Worm (Caenorhabditis elegans) whole organism, young adult: ENCODE data around the gene hpo-8.

Experiments used
- B0261.1 ChIP-seq: sonication (generic microtip); optimal IDR thresholded peaks from 2 replicates; lab custom pipeline; 2016; ENCODE audit warnings: mild to moderate bottlenecking, missing genetic modification characterization, moderate library complexity, missing compliant biosample characterization
- C17E4.6 ChIP-seq: fragments of 200-800 bp; sonication (Bioruptor generic); IDR thresholded peaks from 2 replicates; pipeline ENCODE4 v1.3.6; 2022; ENCODE audit warnings: missing genetic modification reagents, missing genetic modification characterization, missing compliant biosample characterization
- F49E8.2 ChIP-seq: sonication (generic microtip); optimal IDR thresholded peaks from 3 replicates; lab custom pipeline; 2017; ENCODE audit warnings: missing genetic modification characterization, mild to moderate bottlenecking, missing compliant biosample characterization, antibody characterized with exemption, moderate library complexity; ENCODE audit not compliant: insufficient read depth
- F55B11.4 ChIP-seq: sonication (generic microtip); optimal IDR thresholded peaks from 2 replicates; lab custom pipeline; 2016; ENCODE audit warnings: missing compliant biosample characterization, missing genetic modification characterization, borderline replicate concordance; ENCODE audit not compliant: insufficient read depth
- ZK185.1 ChIP-seq: sonication (generic microtip); optimal IDR thresholded peaks from 2 replicates; lab custom pipeline; 2016; ENCODE audit warnings: mild to moderate bottlenecking, missing genetic modification characterization, missing compliant biosample characterization; ENCODE audit not compliant: poor library complexity, severe bottlenecking
- aptf-3 ChIP-seq: fragments of 200-800 bp; sonication (Bioruptor generic); IDR thresholded peaks from 2 replicates; pipeline ENCODE4 v1.3.6; 2022; ENCODE audit warnings: missing genetic modification characterization, missing compliant biosample characterization
- atf-7 ChIP-seq: sonication (generic microtip); optimal IDR thresholded peaks from 2 replicates; lab custom pipeline; 2017; ENCODE audit warnings: mild to moderate bottlenecking, missing genetic modification characterization, missing compliant biosample characterization
- attf-6 ChIP-seq: fragments of 200-800 bp; sonication (Bioruptor generic); IDR thresholded peaks from 2 replicates; pipeline ENCODE4 v1.3.6; 2022; ENCODE audit warnings: missing genetic modification reagents, missing genetic modification characterization, missing compliant biosample characterization
- ccch-3 ChIP-seq: fragments of 200-800 bp; sonication (Bioruptor generic); optimal IDR thresholded peaks from 2 replicates; lab custom pipeline; 2018; ENCODE audit warnings: mild to moderate bottlenecking, missing genetic modification characterization, missing compliant biosample characterization
- cebp-1 ChIP-seq, 2 experiments: fragments of 200-800 bp in 1 of 2; sonication (Bioruptor generic) in 1 of 2; sonication (generic microtip) in 1 of 2; IDR thresholded peaks in 1 of 2; optimal IDR thresholded peaks in 1 of 2; 2 replicates each; pipeline versions ENCODE4 v1.3.6 to Lab custom; 2017 to 2022; ENCODE audit warnings: missing compliant biosample characterization in 2 of 2, missing genetic modification characterization in 2 of 2, mild to moderate bottlenecking in 1 of 2, missing genetic modification reagents in 1 of 2, moderate library complexity in 1 of 2
- ceh-40 ChIP-seq: fragments of 200-800 bp; sonication (Bioruptor generic); IDR thresholded peaks from 2 replicates; pipeline ENCODE4 v1.3.6; 2022; ENCODE audit warnings: missing genetic modification characterization, missing compliant biosample characterization
- chd-7 ChIP-seq: sonication (generic microtip); optimal IDR thresholded peaks from 2 replicates; lab custom pipeline; 2016; ENCODE audit warnings: mild to moderate bottlenecking, missing genetic modification characterization, moderate library complexity, missing compliant biosample characterization
- dox-1 ChIP-seq: fragments of 200-800 bp; sonication (Bioruptor generic); IDR thresholded peaks from 2 replicates; pipeline ENCODE4 v1.3.6; 2022; ENCODE audit warnings: missing genetic modification reagents, missing genetic modification characterization, missing compliant biosample characterization
- dpl-1 ChIP-seq: fragments of 150-350 bp; optimal IDR thresholded peaks from 2 replicates; lab custom pipeline; 2014; ENCODE audit warnings: missing biosample characterization, missing genetic modification reagents, missing genetic modification characterization
- efl-1 ChIP-seq: fragments of 150-350 bp; optimal IDR thresholded peaks from 2 replicates; lab custom pipeline; 2014; ENCODE audit warnings: missing biosample characterization, missing genetic modification reagents, missing genetic modification characterization
- egl-18 ChIP-seq: fragments of 200-800 bp; sonication (Bioruptor generic); IDR thresholded peaks from 2 replicates; pipeline ENCODE4 v1.3.6; 2022; ENCODE audit warnings: missing genetic modification reagents, missing genetic modification characterization, missing compliant biosample characterization
- egl-44 ChIP-seq: fragments of 200-800 bp; sonication (Bioruptor generic); IDR thresholded peaks from 2 replicates; pipeline ENCODE4 v1.3.6; 2022; ENCODE audit warnings: missing genetic modification reagents, missing genetic modification characterization, missing compliant biosample characterization
- him-1 ChIP-seq: sonication (generic microtip); optimal IDR thresholded peaks from 2 replicates; lab custom pipeline; 2016; ENCODE audit warnings: missing genotype, missing genetic modification reagents, missing genetic modification characterization, missing compliant biosample characterization
- hrde-1 ChIP-seq: sonication (generic microtip); optimal IDR thresholded peaks from 2 replicates; lab custom pipeline; 2016; ENCODE audit warnings: missing genetic modification characterization, mild to moderate bottlenecking, missing compliant biosample characterization, moderate library complexity, missing genotype, missing genetic modification reagents, borderline replicate concordance
- hsf-1 ChIP-seq: fragments of 200-800 bp; sonication (Bioruptor generic); IDR thresholded peaks from 2 replicates; pipeline ENCODE4 v1.3.6; 2022; ENCODE audit warnings: missing genetic modification reagents, missing genetic modification characterization, missing compliant biosample characterization
- lin-54 ChIP-seq: fragments of 200-800 bp; sonication (Bioruptor generic); optimal IDR thresholded peaks from 2 replicates; lab custom pipeline; 2018; ENCODE audit warnings: mild to moderate bottlenecking, missing genetic modification characterization, missing compliant biosample characterization
- lsl-1 ChIP-seq: fragments of 200-800 bp; sonication (Bioruptor generic); optimal IDR thresholded peaks from 2 replicates; lab custom pipeline; 2018; ENCODE audit warnings: mild to moderate bottlenecking, missing genetic modification characterization, moderate library complexity, missing compliant biosample characterization
- madf-3 ChIP-seq: fragments of 200-800 bp; sonication (Bioruptor generic); IDR thresholded peaks from 2 replicates; pipeline ENCODE4 v1.3.6; 2022; ENCODE audit warnings: missing genetic modification reagents, missing genetic modification characterization, missing compliant biosample characterization
- madf-6 ChIP-seq: fragments of 200-800 bp; sonication (Bioruptor generic); IDR thresholded peaks from 2 replicates; pipeline ENCODE4 v1.3.6; 2022; ENCODE audit warnings: missing genetic modification reagents, missing genetic modification characterization, missing compliant biosample characterization
- mes-4 ChIP-seq: sonication (generic microtip); optimal IDR thresholded peaks from 2 replicates; lab custom pipeline; 2016; ENCODE audit warnings: missing genotype, missing genetic modification characterization, missing compliant biosample characterization
- nfya-1 ChIP-seq: sonication (generic microtip); optimal IDR thresholded peaks from 2 replicates; lab custom pipeline; 2017; ENCODE audit warnings: antibody characterized with exemption, missing compliant biosample characterization, missing genetic modification characterization, borderline replicate concordance; ENCODE audit not compliant: insufficient read depth
- nhr-80 ChIP-seq: sonication (generic microtip); optimal IDR thresholded peaks from 2 replicates; lab custom pipeline; 2016; ENCODE audit warnings: missing genetic modification characterization, missing compliant biosample characterization
- nhr-90 ChIP-seq: sonication (generic microtip); optimal IDR thresholded peaks from 2 replicates; lab custom pipeline; 2016; ENCODE audit warnings: missing genotype, mild to moderate bottlenecking, missing genetic modification characterization, missing compliant biosample characterization
- rcor-1 ChIP-seq: fragments of 200-800 bp; sonication (Bioruptor generic); IDR thresholded peaks from 2 replicates; pipeline ENCODE4 v1.3.6; 2022; ENCODE audit warnings: missing genetic modification reagents, missing genetic modification characterization, missing compliant biosample characterization
- rec-8 ChIP-seq, 2 experiments: sonication (generic microtip); optimal IDR thresholded peaks; 2 replicates each; lab custom pipeline; 2016; ENCODE audit warnings: mild to moderate bottlenecking in 2 of 2, missing genetic modification characterization in 2 of 2, missing genetic modification reagents in 2 of 2, missing genotype in 2 of 2, missing biosample characterization in 1 of 2, missing compliant biosample characterization in 1 of 2, moderate library complexity in 1 of 2
- snpc-3.4 ChIP-seq: sonication (generic microtip); optimal IDR thresholded peaks from 2 replicates; lab custom pipeline; 2017; ENCODE audit warnings: missing genetic modification characterization, mild to moderate bottlenecking, missing compliant biosample characterization, antibody characterized with exemption, moderate library complexity, missing genotype, missing genetic modification reagents
- tbx-9 ChIP-seq: sonication (generic microtip); optimal IDR thresholded peaks from 2 replicates; lab custom pipeline; 2016; ENCODE audit warnings: borderline replicate concordance, missing genetic modification characterization, inconsistent platforms, missing compliant biosample characterization
- unc-130 ChIP-seq: sonication (generic microtip); optimal IDR thresholded peaks from 2 replicates; lab custom pipeline; 2016; ENCODE audit warnings: missing genetic modification reagents, missing genetic modification characterization, missing compliant biosample characterization
- zfh-2 ChIP-seq: fragments of 200-800 bp; sonication (Bioruptor generic); conservative IDR thresholded peaks from 2 replicates; pipeline ENCODE4 v1.3.6; 2022; ENCODE audit warnings: missing genetic modification reagents, missing genetic modification characterization, missing compliant biosample characterization
- ztf-25 ChIP-seq: fragments of 200-800 bp; sonication (Bioruptor generic); IDR thresholded peaks from 2 replicates; pipeline ENCODE4 v1.3.6; 2022; ENCODE audit warnings: missing genetic modification reagents, missing genetic modification characterization, missing compliant biosample characterization
- ztf-28 ChIP-seq: fragments of 200-800 bp; sonication (Bioruptor generic); IDR thresholded peaks from 2 replicates; pipeline ENCODE4 v1.3.6; 2022; ENCODE audit warnings: missing genetic modification reagents, missing genetic modification characterization, missing compliant biosample characterization

Gene hpo-8

DNA sequence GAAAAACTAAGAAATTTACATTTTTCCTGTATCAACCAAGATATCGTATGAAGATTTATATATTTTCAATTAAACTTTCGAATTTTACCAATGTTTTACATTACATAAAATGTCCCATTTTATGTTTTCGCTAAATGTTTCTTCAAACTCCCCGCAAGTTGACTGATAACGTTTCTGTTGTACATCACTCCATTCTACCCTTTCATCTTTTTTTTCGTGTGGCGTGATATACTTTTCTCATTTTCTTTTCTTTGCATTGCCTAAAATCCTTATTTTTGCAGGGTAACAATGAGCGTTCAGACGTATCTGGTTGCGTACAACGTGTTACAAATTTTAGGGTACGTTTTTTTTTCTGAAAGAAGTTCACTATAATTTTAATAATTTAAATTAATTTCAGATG is at the start of gene hpo-8:
Gene hpo-8, plus strand, starts transcription at position 282 of the 400 bp plus-strand sequence.
- no peak for TF ChIP-seq ztf-28 (GFP tag; lab: Robert Waterston, UW)
- no peak for TF ChIP-seq tbx-9 (tag; lab: Kevin White, UChicago)

ce11 chrV:6792565-6792964 is 46.5 kb upstream of the hpo-8 start, which contains the start of gene gck-2:
gck-2 (minus strand) TSS chrV:6792665.
- no peak for TF ChIP-seq rcor-1 (GFP tag; lab: Robert Waterston, UW)
- no peak for TF ChIP-seq snpc-3.4
- no peak for TF ChIP-seq B0261.1 (tag; lab: Kevin White, UChicago)
- no peak for TF ChIP-seq nhr-90 (tag; lab: Kevin White, UChicago)
- TF ChIP-seq ccch-3 (GFP tag; lab: Kevin White, UChicago), result no peak
- TF ChIP-seq zfh-2 (GFP tag; lab: Robert Waterston, UW), result no peak

ce11 chrV:6792973-6793372 is 46.1 kb upstream of the hpo-8 start:
- no peak for TF ChIP-seq hsf-1 (GFP tag; lab: Robert Waterston, UW)
- no peak for TF ChIP-seq madf-3 (GFP tag; lab: Robert Waterston, UW)
- no peak for TF ChIP-seq mes-4 (tag; lab: Kevin White, UChicago)
- TF ChIP-seq dpl-1 (GFP tag; lab: Kevin White, UChicago), result peak; percentile 29
- no peak for TF ChIP-seq hrde-1
- TF ChIP-seq aptf-3 (GFP tag; lab: Robert Waterston, UW), result no peak
- no peak for TF ChIP-seq ceh-40 (GFP tag; lab: Robert Waterston, UW)
- TF ChIP-seq F55B11.4 (tag; lab: Kevin White, UChicago), result no peak
- TF ChIP-seq nfya-1 (tag; lab: Kevin White, UChicago), result no peak
- no peak for TF ChIP-seq ZK185.1 (tag; lab: Kevin White, UChicago)
- TF ChIP-seq cebp-1 (GFP tag; IDR thresholded peaks at IDR 0.05; lab: Robert Waterston, UW), result no peak
- no peak for TF ChIP-seq cebp-1 (tag; optimal IDR thresholded peaks at IDR 0.05; lab: Kevin White, UChicago)
- TF ChIP-seq lsl-1 (GFP tag; lab: Kevin White, UChicago), result peak; percentile 45
- no peak for TF ChIP-seq ccch-3 (GFP tag; lab: Kevin White, UChicago)
- peak; percentile 53; the same call in 1 of the 2 replicates for TF ChIP-seq madf-6 (GFP tag; lab: Robert Waterston, UW)
- peak; percentile 74 for TF ChIP-seq lin-54 (GFP tag; lab: Kevin White, UChicago)
- TF ChIP-seq efl-1 (GFP tag; lab: Kevin White, UChicago), result peak; percentile 80
- TF ChIP-seq attf-6 (GFP tag; lab: Robert Waterston, UW), result no peak
- no peak for TF ChIP-seq F49E8.2 (tag; lab: Kevin White, UChicago)
- TF ChIP-seq nhr-80 (tag; lab: Kevin White, UChicago), result no peak
- no peak for TF ChIP-seq chd-7 (tag; lab: Kevin White, UChicago)

DNA sequence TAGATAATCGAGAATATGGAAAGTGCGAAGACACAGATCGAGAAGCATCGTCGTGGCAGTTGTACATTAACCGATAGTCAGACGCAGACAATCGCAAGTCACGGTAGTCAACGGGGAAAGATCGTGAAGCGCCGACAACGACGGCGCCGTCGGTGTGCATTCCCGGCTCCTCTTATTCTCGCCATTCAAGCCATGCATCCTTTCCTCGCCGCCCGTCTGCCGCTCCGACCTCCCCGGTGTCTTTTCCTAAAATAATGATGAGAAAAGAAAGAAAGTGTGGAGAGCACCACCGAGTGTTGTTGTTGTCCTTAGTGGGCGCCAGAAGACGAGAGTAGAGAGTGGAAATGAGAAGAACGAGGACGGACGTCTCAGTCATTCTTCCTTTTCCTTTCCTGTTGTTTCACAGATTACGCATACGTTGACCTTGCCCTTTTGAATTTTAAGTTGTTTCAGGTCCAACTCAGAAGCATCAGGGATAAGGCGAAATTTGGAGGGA is 45.3 kb upstream of the hpo-8 start, which contains the start of gene ZC404.1:
Gene ZC404.1, plus strand, starts transcription at position 446 of the 496 bp plus-strand sequence.
- TF ChIP-seq chd-7 (tag; lab: Kevin White, UChicago), result no peak
- TF ChIP-seq dox-1, result 0 out of 2 replicates have a peak, but pooled peaks have one; percentile 10
- peak; percentile 92 for TF ChIP-seq zfh-2 (GFP tag; lab: Robert Waterston, UW)

DNA sequence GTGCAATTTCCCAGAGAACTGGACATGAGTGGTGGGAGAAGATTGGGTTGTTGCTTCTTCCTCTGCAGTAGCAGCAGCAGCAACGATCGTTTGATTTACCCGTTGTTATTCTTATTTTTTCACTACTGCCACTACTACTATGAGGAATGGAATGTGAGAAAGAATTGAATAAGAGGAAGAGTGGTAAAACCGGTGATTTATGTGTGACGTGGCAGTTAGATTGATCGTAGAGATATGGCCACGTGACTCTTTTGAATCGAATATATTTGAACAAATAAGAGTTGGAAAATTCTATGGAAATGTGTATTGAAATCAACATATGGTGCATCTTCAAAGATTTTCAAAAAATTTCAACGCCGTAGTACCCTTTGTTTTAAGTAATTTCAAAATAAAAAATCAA is 42.8 kb upstream of the hpo-8 start:
- TF ChIP-seq ztf-25 (no peak), unc-130 (no peak), egl-18 (GFP tag; lab: Robert Waterston, UW) (no peak), egl-44 (GFP tag; lab: Robert Waterston, UW) (no peak), him-1 (tag; lab: Kevin White, UChicago) (no peak), ccch-3 (GFP tag; lab: Kevin White, UChicago) (no peak), F55B11.4 (tag; lab: Kevin White, UChicago) (no peak), nhr-90 (tag; lab: Kevin White, UChicago) (no peak), rec-8 (tag; optimal IDR thresholded peaks at IDR 0.05; lab: Kevin White, UChicago) (no peak), nhr-80 (tag; lab: Kevin White, UChicago) (no peak), atf-7 (tag; lab: Kevin White, UChicago) (no peak), nfya-1 (tag; lab: Kevin White, UChicago) (no peak), aptf-3 (GFP tag; lab: Robert Waterston, UW) (no peak), cebp-1 (GFP tag; IDR thresholded peaks at IDR 0.05; lab: Robert Waterston, UW) (no peak), cebp-1 (tag; optimal IDR thresholded peaks at IDR 0.05; lab: Kevin White, UChicago) (no peak), C17E4.6 (GFP tag; lab: Robert Waterston, UW) (no peak)
